Fruit fly (Drosophila melanogaster): ENCODE results near the gene mnb.
A peak's percentile ranks its signal among the peaks of the same experiment; 100 is the strongest.

mnb gene

DNA sequence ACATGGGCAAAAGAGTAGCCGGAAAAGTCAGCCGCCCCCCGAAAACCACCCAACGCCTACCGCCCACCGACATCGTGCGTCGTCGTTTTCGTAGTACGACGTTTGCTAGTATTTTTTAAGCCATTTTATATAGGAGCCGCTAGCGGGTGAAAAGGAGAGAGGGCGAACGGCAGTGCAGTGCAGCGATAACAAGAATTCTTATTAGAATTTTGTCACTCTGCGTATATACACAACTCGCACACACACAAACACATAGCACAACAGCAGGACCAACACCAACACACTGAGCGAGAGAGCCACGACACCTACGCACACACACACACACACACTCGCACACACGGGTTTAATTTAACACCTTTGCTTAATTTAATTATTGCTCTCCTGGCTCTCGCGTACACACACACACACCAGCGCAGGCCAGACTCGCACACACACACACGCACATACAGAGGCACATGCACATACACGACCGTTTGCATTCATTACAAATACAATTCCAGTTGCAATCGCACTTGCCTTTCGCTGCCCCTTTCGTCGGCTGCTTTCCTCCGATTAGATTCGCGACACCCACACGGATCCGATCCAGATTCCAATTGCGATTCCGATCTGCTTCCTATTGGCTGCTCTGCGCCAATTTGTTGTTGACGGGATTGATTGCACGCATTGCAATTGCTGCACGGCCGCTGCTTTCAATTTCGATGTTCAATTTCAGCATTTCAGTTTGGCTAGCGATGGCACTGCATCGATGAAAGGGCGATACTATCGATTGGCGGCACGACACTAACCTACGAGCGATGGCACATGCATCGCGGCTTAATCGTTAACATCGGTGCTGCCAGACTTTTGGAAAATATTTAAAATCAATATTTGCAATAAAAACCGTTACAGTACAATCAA lies 60.0 kb downstream of the mnb start, which contains the start of gene Socs16D (continued):
- TF ChIP-seq lov (optimal IDR thresholded peaks at IDR 0.05), result no peak
- no peak for TF ChIP-seq lov (GFP tag; IDR thresholded peaks at IDR 0.05)
- TF ChIP-seq kah (GFP tag; optimal IDR thresholded peaks at IDR 0.05), result no peak
- TF ChIP-seq hb (GFP tag; IDR thresholded peaks at IDR 0.05; ENCODE audit: partially characterized antibody), result peak; percentile 97
- TF ChIP-seq chif (GFP tag; optimal IDR thresholded peaks at IDR 0.05), result peak; percentile 23 to 42
- TF ChIP-seq slou (GFP tag; optimal IDR thresholded peaks at IDR 0.05), result peak; percentile 12
- TF ChIP-seq sd (tag; optimal IDR thresholded peaks at IDR 0.05), result peak; percentile 17
- TF ChIP-seq btn (GFP tag; optimal IDR thresholded peaks at IDR 0.05), result no peak
- peak; percentile 38 for TF ChIP-seq CG30403 (GFP tag; optimal IDR thresholded peaks at IDR 0.05)
- TF ChIP-seq nom (GFP tag; optimal IDR thresholded peaks at IDR 0.05), result peak; percentile 73
- TF ChIP-seq Adf1 (GFP tag; IDR thresholded peaks at IDR 0.05), result no peak
- TF ChIP-seq CG13424 (tag; optimal IDR thresholded peaks at IDR 0.05), result no peak
- peak; percentile 25 for TF ChIP-seq Meics (GFP tag; optimal IDR thresholded peaks at IDR 0.05)
- TF ChIP-seq vfl (GFP tag; optimal IDR thresholded peaks at IDR 0.05), result peak; percentile 18
- TF ChIP-seq pzg (GFP tag; optimal IDR thresholded peaks at IDR 0.05), result peak; percentile 94
- TF ChIP-seq CG10565 (GFP tag; optimal IDR thresholded peaks at IDR 0.05), result no peak
- no peak for TF ChIP-seq fd3F (GFP tag; optimal IDR thresholded peaks at IDR 0.05)
- peak; percentile 34 for TF ChIP-seq CG11504 (tag; optimal IDR thresholded peaks at IDR 0.05)
- TF ChIP-seq ci (GFP tag; IDR thresholded peaks at IDR 0.05), result peak; percentile 56; the same call in 2 of the 3 replicates
- TF ChIP-seq Mrtf (GFP tag; IDR thresholded peaks at IDR 0.05), result no peak
- TF ChIP-seq Tbp (GFP tag; optimal IDR thresholded peaks at IDR 0.05), result no peak
- peak in 1 of 3 experiments; percentile 79 for TF ChIP-seq lola (GFP tag; optimal IDR thresholded peaks at IDR 0.05)
- no peak for TF ChIP-seq CG4730 (GFP tag; IDR thresholded peaks at IDR 0.05)
- TF ChIP-seq nmo (GFP tag; optimal IDR thresholded peaks at IDR 0.05), result peak; percentile 60
- TF ChIP-seq Atf3 (GFP tag; optimal IDR thresholded peaks at IDR 0.05), result no peak
- peak; percentile 12 for TF ChIP-seq caup (GFP tag; optimal IDR thresholded peaks at IDR 0.05; ENCODE audit: severe bottlenecking)
- TF ChIP-seq CG9727 (GFP tag; optimal IDR thresholded peaks at IDR 0.05), result peak; percentile 32
- no peak for TF ChIP-seq Fer2 (tag; optimal IDR thresholded peaks at IDR 0.05)
- TF ChIP-seq jigr1 (GFP tag; IDR thresholded peaks at IDR 0.05), result no peak
- no peak for TF ChIP-seq CG4854 (GFP tag; optimal IDR thresholded peaks at IDR 0.05)
- peak; percentile 53; the same call in 1 of the 2 replicates for TF ChIP-seq slbo (GFP tag; IDR thresholded peaks at IDR 0.05)
- TF ChIP-seq CG18262 (tag; optimal IDR thresholded peaks at IDR 0.05), result no peak
- TF ChIP-seq nerfin-2 (GFP tag; IDR thresholded peaks at IDR 0.05; ENCODE audit: partially characterized antibody), result peak; percentile 93
- TF ChIP-seq lbe (GFP tag; optimal IDR thresholded peaks at IDR 0.05), result peak; percentile 20
- TF ChIP-seq Drgx (GFP tag; IDR thresholded peaks at IDR 0.05), result no peak; the same call in 1 of the 2 replicates
- peak; percentile 50 for TF ChIP-seq bcd (GFP tag; optimal IDR thresholded peaks at IDR 0.05)
- peak; percentile 70; the same call in 2 of the 4 replicates for TF ChIP-seq Gug (GFP tag; IDR thresholded peaks at IDR 0.05)
- peak; percentile 77 for TF ChIP-seq CG12659 (GFP tag; optimal IDR thresholded peaks at IDR 0.05)
- TF ChIP-seq gt (GFP tag; IDR thresholded peaks at IDR 0.05), result no peak
- TF ChIP-seq Sry-β (GFP tag; optimal IDR thresholded peaks at IDR 0.05), result peak; percentile 6
- no peak for TF ChIP-seq Dfd (GFP tag; optimal IDR thresholded peaks at IDR 0.05)
- TF ChIP-seq CG7271 (tag; optimal IDR thresholded peaks at IDR 0.05), result no peak
- TF ChIP-seq Side (GFP tag; optimal IDR thresholded peaks at IDR 0.05), result peak; percentile 45
- peak; percentile 89 for TF ChIP-seq Lhr (GFP tag; optimal IDR thresholded peaks at IDR 0.05)
- peak; percentile 53 for TF ChIP-seq CG3995 (GFP tag; optimal IDR thresholded peaks at IDR 0.05)
- TF ChIP-seq fru (optimal IDR thresholded peaks at IDR 0.05), result no peak
- peak; percentile 31 for TF ChIP-seq CG17186 (GFP tag; optimal IDR thresholded peaks at IDR 0.05)
- 0 out of 3 replicates have a peak, but pooled peaks have one; percentile 31 for TF ChIP-seq CG6175 (GFP tag; IDR thresholded peaks at IDR 0.05)

Measured in whole organism, embryonic.